Fruit fly (Drosophila melanogaster): ENCODE data around the gene CG44139.

DNA sequence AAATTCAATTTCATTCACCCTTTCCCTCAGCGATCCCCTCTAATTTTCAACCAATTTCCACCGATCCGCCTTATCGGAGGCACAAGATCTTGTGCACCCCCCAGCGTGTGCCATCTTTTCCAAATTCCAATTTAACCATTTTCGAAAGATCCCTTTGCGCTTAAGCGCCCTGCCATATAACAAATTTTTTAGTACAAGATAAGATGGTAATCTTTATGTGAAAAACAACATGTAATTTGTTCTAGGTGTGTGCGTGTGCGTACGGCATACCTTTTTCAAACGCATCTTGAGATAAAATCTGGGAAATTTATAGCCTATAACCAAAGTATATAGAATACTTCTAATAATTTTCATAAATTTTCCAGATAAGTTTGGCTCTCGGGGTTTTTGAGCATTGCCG, 29.2 kb downstream of the CG44139 start:
- TF ChIP-seq psq (optimal IDR thresholded peaks at IDR 0.05) = no peak
- no peak for TF ChIP-seq pan (optimal IDR thresholded peaks at IDR 0.05)
